Fruit fly (Drosophila melanogaster) whole organism, wandering third instar larva: ENCODE measurements around the gene Uqcc1.

Experiments
- CG9705 ChIP-seq: fragments of 200-800 bp; sonication (Bioruptor generic); optimal IDR thresholded peaks from 2 replicates; lab custom pipeline; 2018; ENCODE audit warnings: missing biosample characterization, mild to moderate bottlenecking, missing genetic modification characterization
- Dfd ChIP-seq: fragments of >200 bp; optimal IDR thresholded peaks from 2 replicates; lab custom pipeline; 2017; ENCODE audit warnings: missing biosample characterization, missing genetic modification characterization
- Hr78 ChIP-seq: fragments of >200 bp; optimal IDR thresholded peaks from 2 replicates; lab custom pipeline; 2017; ENCODE audit warnings: missing biosample characterization, missing genetic modification characterization
- Vsx2 ChIP-seq: fragments of 200-300, 225-300 bp; sonication (Bioruptor generic); optimal IDR thresholded peaks from 2 replicates; lab custom pipeline; 2018; ENCODE audit warnings: missing biosample characterization, missing genetic modification characterization; ENCODE audit not compliant: partially characterized antibody
- dl ChIP-seq, 2 experiments: fragments of 175-275, 200-275 bp in 1 of 2; fragments of 200-275 bp in 1 of 2; sonication (Bioruptor generic); optimal IDR thresholded peaks; lab custom pipeline; 2018; ENCODE audit warnings: mild to moderate bottlenecking in 2 of 2, missing biosample characterization in 2 of 2, missing genetic modification characterization in 2 of 2, moderate library complexity in 2 of 2; ENCODE audit not compliant: partially characterized antibody in 2 of 2, insufficient read depth in 1 of 2
- dmrt93B ChIP-seq: fragments of 200-800 bp; sonication (Bioruptor generic); optimal IDR thresholded peaks from 2 replicates; lab custom pipeline; 2018; ENCODE audit warnings: missing biosample characterization, mild to moderate bottlenecking, missing genetic modification characterization
- fru ChIP-seq: fragments of 200-800 bp; sonication (Bioruptor generic); optimal IDR thresholded peaks from 3 replicates; lab custom pipeline; 2016; ENCODE audit warnings: missing biosample characterization, mild to moderate bottlenecking, missing genetic modification characterization
- h ChIP-seq: fragments of 200-800 bp; sonication (Bioruptor generic); optimal IDR thresholded peaks from 3 replicates; lab custom pipeline; 2016; ENCODE audit warnings: missing biosample characterization, mild to moderate bottlenecking, missing genetic modification characterization
- pan ChIP-seq: fragments of >200 bp; optimal IDR thresholded peaks from 2 replicates; lab custom pipeline; 2017
- psq ChIP-seq: fragments of 200-800 bp; sonication (Bioruptor generic); optimal IDR thresholded peaks from 3 replicates; lab custom pipeline; 2017; ENCODE audit warnings: missing biosample characterization, mild to moderate bottlenecking, missing genetic modification characterization, moderate library complexity
- sv ChIP-seq: fragments of 200-800 bp; sonication (Bioruptor generic); optimal IDR thresholded peaks from 3 replicates; lab custom pipeline; 2016; ENCODE audit warnings: missing biosample characterization, missing genetic modification characterization
- usp ChIP-seq: fragments of >200 bp; optimal IDR thresholded peaks from 2 replicates; lab custom pipeline; 2017; ENCODE audit warnings: missing biosample characterization, missing genetic modification characterization

DNA sequence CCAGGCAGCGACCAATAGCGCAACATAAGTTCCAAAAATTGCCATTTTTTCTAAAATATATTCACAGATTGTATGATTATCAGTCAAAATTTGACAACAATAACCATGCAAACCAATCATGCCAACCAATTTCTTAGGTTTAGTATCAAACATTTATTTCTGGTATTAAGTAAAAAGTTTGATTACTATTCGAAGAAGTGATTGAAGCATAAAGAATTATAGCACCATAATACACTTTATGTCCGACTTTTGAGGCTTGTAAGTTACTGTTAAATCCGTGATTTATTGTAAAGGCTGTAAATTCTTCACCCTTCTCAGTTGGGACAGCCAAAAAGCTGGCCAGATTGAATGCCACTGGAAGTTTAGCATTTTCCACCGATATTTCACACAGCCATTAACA lies 26.1 kb downstream of the Uqcc1 start, which contains the start of gene CG45413:
- no peak for TF ChIP-seq sv (GFP tag; lab: Kevin White, UChicago)
- no peak for TF ChIP-seq fru (GFP tag; lab: Kevin White, UChicago)
- no peak for TF ChIP-seq pan (lab: Kevin White, UChicago)
- no peak for TF ChIP-seq Dfd (GFP tag; lab: Kevin White, UChicago)
- TF ChIP-seq psq, result no peak
- no peak for TF ChIP-seq usp (GFP tag; lab: Kevin White, UChicago)
- no peak for TF ChIP-seq Hr78 (GFP tag; lab: Kevin White, UChicago)
- TF ChIP-seq Vsx2 (GFP tag; lab: Kevin White, UChicago), result no peak
- no peak for TF ChIP-seq h
- no peak for TF ChIP-seq dl (GFP tag; optimal IDR thresholded peaks at IDR 0.05; lab: Kevin White, UChicago; ENCODE audit: insufficient read depth in 1 of 2, partially characterized antibody in 2 of 2)
- no peak for TF ChIP-seq dmrt93B
- TF ChIP-seq CG9705 (GFP tag; lab: Kevin White, UChicago), result no peak
